Fruit fly (Drosophila melanogaster) whole organism, prepupa: ENCODE measurements around the gene Hr4.

Experiments used
- Blimp-1 ChIP-seq: fragments of 200-800 bp; sonication (Bioruptor generic); optimal IDR thresholded peaks from 3 replicates; lab custom pipeline; 2017; ENCODE audit warnings: missing biosample characterization, missing genetic modification characterization, mild to moderate bottlenecking, moderate library complexity, missing genetic modification reagents
- CG10631 ChIP-seq: fragments of 200-800 bp; sonication (Bioruptor generic); optimal IDR thresholded peaks from 2 replicates; lab custom pipeline; 2016; ENCODE audit warnings: missing biosample characterization, missing genetic modification characterization
- CG10669 ChIP-seq: fragments of 200-800 bp; sonication (Bioruptor generic); optimal IDR thresholded peaks from 3 replicates; lab custom pipeline; 2018; ENCODE audit warnings: missing biosample characterization, mild to moderate bottlenecking, missing genetic modification characterization, moderate library complexity
- CG11294 ChIP-seq: fragments of 200-800 bp; sonication (Bioruptor generic); IDR thresholded peaks from 2 replicates; pipeline ENCODE4 v1.3.6; 2022; ENCODE audit warnings: missing biosample characterization, missing genetic modification characterization
- CG11762 ChIP-seq: fragments of 200-800 bp; sonication (Bioruptor generic); optimal IDR thresholded peaks from 3 replicates; lab custom pipeline; 2016; ENCODE audit warnings: missing biosample characterization, missing genetic modification characterization; ENCODE audit not compliant: insufficient read depth
- CG11902 ChIP-seq: fragments of 200-800 bp; sonication (Bioruptor generic); optimal IDR thresholded peaks from 3 replicates; lab custom pipeline; 2016; ENCODE audit warnings: missing biosample characterization, missing genetic modification characterization
- CG15336 ChIP-seq: fragments of 200-800 bp; sonication (Bioruptor generic); IDR thresholded peaks from 2 replicates; pipeline ENCODE4 v1.3.6; 2022; ENCODE audit warnings: missing biosample characterization, missing genetic modification characterization
- CG1621 ChIP-seq: fragments of 200-800 bp; sonication (Bioruptor generic); optimal IDR thresholded peaks from 3 replicates; lab custom pipeline; 2018; ENCODE audit warnings: missing biosample characterization, mild to moderate bottlenecking, missing genetic modification characterization
- CG3032 ChIP-seq: fragments of 200-800 bp; optimal IDR thresholded peaks from 2 replicates; lab custom pipeline; 2019; ENCODE audit warnings: missing biosample characterization, mild to moderate bottlenecking, missing genetic modification characterization, moderate library complexity
- CG32006 ChIP-seq: fragments of 200-800 bp; sonication (Bioruptor generic); optimal IDR thresholded peaks from 3 replicates; lab custom pipeline; 2017; ENCODE audit warnings: missing biosample characterization, mild to moderate bottlenecking, missing genetic modification characterization
- CG34406 ChIP-seq: fragments of 200-800 bp; sonication (Bioruptor generic); optimal IDR thresholded peaks from 3 replicates; lab custom pipeline; 2016; ENCODE audit warnings: missing biosample characterization, missing genetic modification characterization
- CG3919 ChIP-seq: fragments of 200-800 bp; sonication (Bioruptor generic); optimal IDR thresholded peaks from 3 replicates; lab custom pipeline; 2016; ENCODE audit warnings: missing biosample characterization, missing genetic modification characterization
- CG4318 ChIP-seq: fragments of 200-800 bp; sonication (Bioruptor generic); optimal IDR thresholded peaks from 3 replicates; lab custom pipeline; 2017; ENCODE audit warnings: missing biosample characterization, mild to moderate bottlenecking, missing genetic modification characterization
- CG6163 ChIP-seq: fragments of 200-800 bp; sonication (Bioruptor generic); IDR thresholded peaks from 3 replicates; pipeline ENCODE4 v1.3.6; 2022; ENCODE audit warnings: missing biosample characterization, missing genetic modification characterization
- CG6276 ChIP-seq: fragments of 200-800 bp; sonication (Bioruptor generic); optimal IDR thresholded peaks from 2 replicates; lab custom pipeline; 2017; ENCODE audit warnings: missing biosample characterization, mild to moderate bottlenecking, missing genetic modification characterization
- CG6792 ChIP-seq: fragments of 200-800 bp; sonication (Bioruptor generic); optimal IDR thresholded peaks from 3 replicates; lab custom pipeline; 2016; ENCODE audit warnings: missing biosample characterization, missing genetic modification characterization
- CG6808 ChIP-seq: fragments of 200-800 bp; sonication (Bioruptor generic); optimal IDR thresholded peaks from 3 replicates; lab custom pipeline; 2017; ENCODE audit warnings: missing biosample characterization, missing genetic modification characterization, mild to moderate bottlenecking, moderate library complexity, missing genetic modification reagents
- CG6854 ChIP-seq: fragments of 200-800 bp; sonication (Bioruptor generic); optimal IDR thresholded peaks from 2 replicates; lab custom pipeline; 2017; ENCODE audit warnings: missing biosample characterization, mild to moderate bottlenecking, missing genetic modification characterization
- CG8119 ChIP-seq: fragments of 200-800 bp; sonication (Bioruptor generic); IDR thresholded peaks from 3 replicates; pipeline ENCODE4 v1.3.6; 2022; ENCODE audit warnings: missing biosample characterization, missing genetic modification characterization
- CG8319 ChIP-seq: fragments of 200-800 bp; sonication (Bioruptor generic); optimal IDR thresholded peaks from 3 replicates; lab custom pipeline; 2016; ENCODE audit warnings: missing biosample characterization, missing genetic modification characterization
- Eip78C ChIP-seq: fragments of 200-800 bp; sonication (Bioruptor generic); peaks from one replicate; lab custom pipeline; 2016; ENCODE audit warnings: missing biosample characterization, missing genetic modification characterization
- Gug ChIP-seq: fragments of 200-800 bp; sonication (Bioruptor generic); IDR thresholded peaks from 2 replicates; pipeline ENCODE4 v1.3.6; 2022; ENCODE audit warnings: missing biosample characterization, missing genetic modification characterization
- Hr39 ChIP-seq: fragments of 200-800 bp; sonication (Bioruptor generic); optimal IDR thresholded peaks from 2 replicates; lab custom pipeline; 2016; ENCODE audit warnings: missing biosample characterization, missing genetic modification characterization
- Hr4 ChIP-seq: fragments of 200-800 bp; sonication (Bioruptor generic); optimal IDR thresholded peaks from 3 replicates; lab custom pipeline; 2016; ENCODE audit warnings: missing biosample characterization, missing genetic modification characterization
- Met ChIP-seq: fragments of 200-800 bp; sonication (Bioruptor generic); optimal IDR thresholded peaks from 3 replicates; lab custom pipeline; 2016; ENCODE audit warnings: missing biosample characterization, missing genetic modification characterization
- OdsH ChIP-seq: fragments of 200-800 bp; sonication (Bioruptor generic); optimal IDR thresholded peaks from 3 replicates; lab custom pipeline; 2016; ENCODE audit warnings: missing biosample characterization, missing genetic modification characterization
- Sox14 ChIP-seq: fragments of 200-800 bp; sonication (Bioruptor generic); optimal IDR thresholded peaks from 3 replicates; lab custom pipeline; 2016; ENCODE audit warnings: missing biosample characterization, missing genetic modification characterization
- Sox15 ChIP-seq: fragments of 200-800 bp; sonication (Bioruptor generic); optimal IDR thresholded peaks from 3 replicates; lab custom pipeline; 2016; ENCODE audit warnings: missing biosample characterization, missing genetic modification characterization
- achi ChIP-seq: fragments of 200-800 bp; sonication (Bioruptor generic); optimal IDR thresholded peaks from 3 replicates; lab custom pipeline; 2016; ENCODE audit warnings: missing biosample characterization, missing genetic modification characterization
- acj6 ChIP-seq: fragments of 200-800 bp; sonication (Bioruptor generic); optimal IDR thresholded peaks from 3 replicates; lab custom pipeline; 2016; ENCODE audit warnings: missing biosample characterization, missing genetic modification characterization
- dac ChIP-seq: fragments of 200-800 bp; sonication (Bioruptor generic); optimal IDR thresholded peaks from 2 replicates; lab custom pipeline; 2017; ENCODE audit warnings: missing biosample characterization, mild to moderate bottlenecking, missing genetic modification characterization
- eg ChIP-seq: fragments of 200-800 bp; sonication (Bioruptor generic); IDR thresholded peaks from 3 replicates; pipeline ENCODE4 v1.3.6; 2022; ENCODE audit warnings: missing biosample characterization, missing genetic modification characterization
- esn ChIP-seq: fragments of 200-800 bp; sonication (Bioruptor generic); optimal IDR thresholded peaks from 2 replicates; lab custom pipeline; 2016; ENCODE audit warnings: missing biosample characterization, mild to moderate bottlenecking, missing genetic modification characterization, moderate library complexity
- fkh ChIP-seq: fragments of 200-800 bp; sonication (Bioruptor generic); optimal IDR thresholded peaks from 3 replicates; lab custom pipeline; 2017; ENCODE audit warnings: missing biosample characterization, mild to moderate bottlenecking, missing genetic modification characterization, moderate library complexity
- net ChIP-seq: fragments of 200-800 bp; sonication (Bioruptor generic); optimal IDR thresholded peaks from 3 replicates; lab custom pipeline; 2016; ENCODE audit warnings: missing biosample characterization, missing genetic modification characterization
- pdm3 ChIP-seq: fragments of 200-800 bp; sonication (Bioruptor generic); optimal IDR thresholded peaks from 3 replicates; lab custom pipeline; 2016; ENCODE audit warnings: missing biosample characterization, missing genetic modification characterization
- salr ChIP-seq, 2 experiments: fragments of 200-800 bp; sonication (Bioruptor generic); optimal IDR thresholded peaks; 3 replicates each; lab custom pipeline; 2016 to 2018; ENCODE audit warnings: missing biosample characterization in 2 of 2, missing genetic modification characterization in 2 of 2, mild to moderate bottlenecking in 1 of 2
- ss ChIP-seq, 2 experiments: fragments of 200-800 bp; sonication (Bioruptor generic); optimal IDR thresholded peaks; 2 replicates in 1 of 2; 3 replicates in 1 of 2; lab custom pipeline; 2017 to 2018; ENCODE audit warnings: mild to moderate bottlenecking in 2 of 2, missing biosample characterization in 2 of 2, missing genetic modification characterization in 2 of 2, moderate library complexity in 1 of 2
- svp ChIP-seq: fragments of 200-800 bp; sonication (Bioruptor generic); peaks from one replicate; lab custom pipeline; 2016; ENCODE audit warnings: missing biosample characterization, missing genetic modification characterization
- topi ChIP-seq: fragments of 200-800 bp; sonication (Bioruptor generic); optimal IDR thresholded peaks from 3 replicates; lab custom pipeline; 2016; ENCODE audit warnings: missing biosample characterization, missing genetic modification characterization
- vri ChIP-seq: fragments of 200-800 bp; sonication (Bioruptor generic); optimal IDR thresholded peaks from 3 replicates; lab custom pipeline; 2016; ENCODE audit warnings: missing biosample characterization, mild to moderate bottlenecking, missing genetic modification characterization

The Hr4 gene

DNA sequence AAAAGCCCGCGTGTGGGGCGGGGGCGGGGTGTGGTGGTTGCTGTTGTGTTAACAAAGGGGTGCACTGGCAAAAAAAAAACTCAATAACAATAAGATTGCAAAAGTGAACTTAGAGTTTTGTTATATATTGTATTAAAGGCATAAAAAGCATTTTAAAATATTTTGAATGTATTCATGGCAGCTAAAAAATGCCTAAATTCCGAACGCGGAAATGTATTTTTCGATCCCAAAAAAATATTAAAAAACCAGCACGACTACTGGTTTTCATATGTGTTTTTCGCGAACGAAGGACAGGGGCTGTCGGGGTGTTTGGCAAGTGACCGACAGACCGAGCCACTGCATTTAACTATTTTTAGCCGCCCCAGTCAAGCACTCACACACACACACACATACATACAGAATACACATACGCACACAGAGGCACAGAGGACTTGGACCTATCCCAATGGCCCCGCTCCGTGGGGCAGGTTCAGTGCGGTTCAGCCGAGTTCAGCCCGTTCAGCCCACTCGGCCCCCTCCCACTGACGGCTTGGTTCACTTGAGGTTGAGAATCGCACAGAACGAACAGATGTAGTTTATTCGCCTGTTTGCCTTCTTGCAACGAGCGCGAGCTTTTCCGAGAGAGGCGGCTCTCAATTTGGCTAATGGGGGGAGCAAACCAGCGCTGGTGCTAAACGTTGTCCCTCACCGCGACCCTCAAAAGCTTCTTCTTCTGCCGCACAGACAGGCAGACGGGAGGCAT is 25.2 kb downstream of the Hr4 start:
- TF ChIP-seq CG6792: peak; percentile 11
- TF ChIP-seq acj6 (GFP tag; lab: Kevin White, UChicago): peak; percentile 4
- peak; percentile 22 for TF ChIP-seq pdm3 (GFP tag; lab: Kevin White, UChicago)
- peak; percentile 60; the same call in 1 of the 3 replicates for TF ChIP-seq CG8119
- peak in 1 of 2 experiments; percentile 27 for TF ChIP-seq ss (GFP tag; optimal IDR thresholded peaks at IDR 0.05; lab: Kevin White, UChicago)
- TF ChIP-seq Met: peak; percentile 3
- peak; percentile 78 for TF ChIP-seq CG15336
- no peak for TF ChIP-seq Sox15 (GFP tag; lab: Kevin White, UChicago)
- TF ChIP-seq dac (GFP tag; lab: Kevin White, UChicago): peak; percentile 33
- 0 out of 2 replicates have a peak, but pooled peaks have one; percentile 9 for TF ChIP-seq Gug (GFP tag; lab: Robert Waterston, UW)
- TF ChIP-seq CG32006 (GFP tag; lab: Kevin White, UChicago): peak; percentile 79
- TF ChIP-seq CG4318: peak; percentile 63
- peak; percentile 44; the same call in 1 of the 2 replicates for TF ChIP-seq CG11294 (GFP tag; lab: Robert Waterston, UW)
- peak; percentile 20 for TF ChIP-seq Sox14 (GFP tag; lab: Kevin White, UChicago)
- no peak for TF ChIP-seq CG10669 (GFP tag; lab: Kevin White, UChicago)
- TF ChIP-seq CG11762 (GFP tag; lab: Kevin White, UChicago): no peak
- peak; percentile 0 for TF ChIP-seq esn
- peak; percentile 71 for TF ChIP-seq Eip78C (GFP tag; lab: Kevin White, UChicago)
- TF ChIP-seq CG6163: 0 out of 3 replicates have a peak, but pooled peaks have one; percentile 27
- TF ChIP-seq svp (GFP tag; lab: Kevin White, UChicago): peak; percentile 63
- no peak for TF ChIP-seq Blimp-1 (GFP tag; lab: Kevin White, UChicago)
- no peak for TF ChIP-seq fkh
- TF ChIP-seq salr (GFP tag; optimal IDR thresholded peaks at IDR 0.05; lab: Kevin White, UChicago): peak in 1 of 2 experiments; percentile 3
- peak; percentile 26 for TF ChIP-seq CG3919
- peak; percentile 62 for TF ChIP-seq CG6276 (GFP tag; lab: Kevin White, UChicago)
- no peak for TF ChIP-seq CG1621 (tag; lab: Kevin White, UChicago)
- no peak for TF ChIP-seq vri (GFP tag; lab: Kevin White, UChicago)
- TF ChIP-seq OdsH (GFP tag; lab: Kevin White, UChicago): peak; percentile 42
- TF ChIP-seq CG6808: no peak
- peak; percentile 26 for TF ChIP-seq CG11902
- peak; percentile 44 for TF ChIP-seq achi (GFP tag; lab: Kevin White, UChicago)
- peak; percentile 15 for TF ChIP-seq CG34406 (GFP tag; lab: Kevin White, UChicago)
- peak; percentile 43 for TF ChIP-seq CG10631 (GFP tag; lab: Kevin White, UChicago)
- no peak for TF ChIP-seq Hr39 (GFP tag; lab: Kevin White, UChicago)
- peak; percentile 67 for TF ChIP-seq Hr4 (GFP tag; lab: Kevin White, UChicago)
- TF ChIP-seq topi (GFP tag; lab: Kevin White, UChicago): peak; percentile 13
- TF ChIP-seq eg (GFP tag; lab: Robert Waterston, UW): peak; percentile 76

DNA sequence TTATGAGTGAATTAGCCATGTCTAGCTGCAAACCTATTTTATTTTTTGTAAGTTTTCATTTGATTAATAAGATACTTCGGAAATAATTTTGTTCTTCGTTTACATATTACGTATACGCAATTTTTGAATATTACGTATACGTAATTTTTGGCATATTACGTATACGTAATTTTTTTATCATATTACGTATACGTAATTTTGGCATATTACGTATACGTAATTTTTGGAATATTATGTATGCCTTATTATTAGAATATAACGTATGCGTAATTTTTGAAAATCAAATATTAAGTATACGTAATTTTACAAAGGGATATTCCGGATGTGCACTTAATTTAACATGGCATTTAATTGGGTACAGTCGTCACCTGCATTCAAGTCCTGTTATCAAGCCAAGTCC is 26.4 kb downstream of the Hr4 start:
- TF ChIP-seq fkh (no peak), CG8319 (GFP tag; lab: Kevin White, UChicago) (no peak), net (GFP tag; lab: Kevin White, UChicago) (no peak), CG3032 (tag; lab: Kevin White, UChicago) (no peak), Eip78C (GFP tag; lab: Kevin White, UChicago) (peak; percentile 21), CG11902 (no peak), CG6854 (GFP tag; lab: Kevin White, UChicago) (no peak)
- TF ChIP-seq, all 60 proteins: peak for 1
